Worm (Caenorhabditis elegans) whole organism, mixed stage, embryonic: ENCODE measurements around the gene F19H6.5.

Source experiments
- bed-3 ChIP-seq: fragments of 200-800 bp; sonication (Bioruptor generic); optimal IDR thresholded peaks from 3 replicates; lab custom pipeline; 2018; ENCODE audit warnings: mild to moderate bottlenecking, missing genetic modification characterization, moderate library complexity, missing compliant biosample characterization
- ceh-43 ChIP-seq: fragments of 200-800 bp; sonication (Bioruptor generic); optimal IDR thresholded peaks from 2 replicates; lab custom pipeline; 2018; ENCODE audit warnings: mild to moderate bottlenecking, missing genetic modification characterization, moderate library complexity, missing compliant biosample characterization
- ces-1 ChIP-seq: fragments of 150-350 bp; optimal IDR thresholded peaks from 2 replicates; lab custom pipeline; 2014; ENCODE audit warnings: missing biosample characterization, missing genetic modification reagents, missing genetic modification characterization
- elt-3 ChIP-seq: fragments of 150-350 bp; optimal IDR thresholded peaks from 2 replicates; lab custom pipeline; 2014; ENCODE audit warnings: missing biosample characterization, missing genetic modification characterization
- lsy-2 ChIP-seq: fragments of 150-350 bp; optimal IDR thresholded peaks from 2 replicates; lab custom pipeline; 2014; ENCODE audit warnings: missing biosample characterization, missing genetic modification characterization
- mep-1 ChIP-seq: fragments of 150-350 bp; optimal IDR thresholded peaks from 2 replicates; lab custom pipeline; 2017; ENCODE audit warnings: missing biosample characterization, missing genetic modification reagents, missing genetic modification characterization, inconsistent platforms
- nhr-12 ChIP-seq: fragments of 150-350 bp; optimal IDR thresholded peaks from 2 replicates; lab custom pipeline; 2014; ENCODE audit warnings: missing biosample characterization, missing genetic modification characterization
- nhr-237 ChIP-seq: fragments of 150-350 bp; optimal IDR thresholded peaks from 2 replicates; lab custom pipeline; 2014; ENCODE audit warnings: missing biosample characterization, missing genetic modification characterization
- nhr-76 ChIP-seq: sonication (generic microtip); optimal IDR thresholded peaks from 2 replicates; lab custom pipeline; 2017; ENCODE audit warnings: missing biosample characterization, missing genetic modification characterization
- snpc-4 ChIP-seq: fragments of 150-350 bp; optimal IDR thresholded peaks from 2 replicates; lab custom pipeline; 2014; ENCODE audit warnings: missing biosample characterization, missing genetic modification characterization
- tbx-8 ChIP-seq: fragments of 200-800 bp; sonication (Bioruptor generic); optimal IDR thresholded peaks from 2 replicates; lab custom pipeline; 2018; ENCODE audit warnings: mild to moderate bottlenecking, missing genetic modification characterization, moderate library complexity, missing compliant biosample characterization
- unc-120 ChIP-seq: sonication (generic microtip); optimal IDR thresholded peaks from 2 replicates; lab custom pipeline; 2017; ENCODE audit warnings: missing genetic modification characterization, missing compliant biosample characterization; ENCODE audit not compliant: poor library complexity, severe bottlenecking
- unc-39 ChIP-seq: fragments of 150-350 bp; optimal IDR thresholded peaks from 2 replicates; lab custom pipeline; 2014; ENCODE audit warnings: missing biosample characterization, missing genetic modification characterization
- ztf-11 ChIP-seq: fragments of 150-350 bp; optimal IDR thresholded peaks from 2 replicates; lab custom pipeline; 2014; ENCODE audit warnings: missing biosample characterization, missing genetic modification characterization

- TF ChIP-seq nhr-12 = no peak
- TF ChIP-seq ztf-11 (tag; lab: Kevin White, UChicago) = no peak
- TF ChIP-seq nhr-76 (tag; lab: Kevin White, UChicago) = no peak
- TF ChIP-seq lsy-2 (tag; lab: Kevin White, UChicago) = no peak
- TF ChIP-seq ceh-43 (GFP tag; lab: Kevin White, UChicago) = no peak
- no peak for TF ChIP-seq mep-1 (tag; lab: Kevin White, UChicago)
- TF ChIP-seq bed-3 (GFP tag; lab: Kevin White, UChicago) = no peak
- no peak for TF ChIP-seq unc-120 (tag; lab: Kevin White, UChicago)
- no peak for TF ChIP-seq unc-39
- TF ChIP-seq snpc-4 (tag; lab: Kevin White, UChicago) = no peak
- no peak for TF ChIP-seq elt-3
- TF ChIP-seq tbx-8 (GFP tag; lab: Kevin White, UChicago) = no peak
- TF ChIP-seq ces-1 = no peak
- no peak for TF ChIP-seq nhr-237 (tag; lab: Kevin White, UChicago)
Observed at ce11 chrX:12346729-12347128, 18.0 kb downstream of the F19H6.5 start, which contains the start of gene F42F12.11.
